Worm (Caenorhabditis elegans) whole organism, L4/young adult: ENCODE data around the gene C16C8.4.
"Not testable (repeated sequence)": the region's sequence is repeated elsewhere in the genome, so short reads cannot be mapped to it uniquely, and the experiment has no call there.

Experiments
- W03F9.2 ChIP-seq: fragments of 150-350 bp; optimal IDR thresholded peaks from 2 replicates; lab custom pipeline; 2014; ENCODE audit warnings: missing biosample characterization, missing genetic modification characterization
- dao-5 ChIP-seq: sonication (generic microtip); optimal IDR thresholded peaks from 2 replicates; lab custom pipeline; 2016; ENCODE audit warnings: missing genotype, missing genetic modification characterization, moderate library complexity, missing compliant biosample characterization
- him-1 ChIP-seq: sonication (generic microtip); optimal IDR thresholded peaks from 2 replicates; lab custom pipeline; 2016; ENCODE audit warnings: missing genotype, missing genetic modification reagents, missing genetic modification characterization, missing compliant biosample characterization

C16C8.4 gene

ce11 chrII:3460048-3460447 is 15.9 kb upstream of the C16C8.4 start, which contains the start of gene C16C8.7:
Gene C16C8.7, minus strand, starts transcription at chrII:3460148.
- TF ChIP-seq dao-5 (tag; lab: Kevin White, UChicago) (no peak), W03F9.2 (tag; lab: Kevin White, UChicago) (no peak)

ce11 chrII:3459199-3459598 is 15.0 kb upstream of the C16C8.4 start:
- TF ChIP-seq dao-5 (tag; lab: Kevin White, UChicago) (no peak), him-1 (tag; lab: Kevin White, UChicago) (no peak), W03F9.2 (tag; lab: Kevin White, UChicago) (no peak)

DNA sequence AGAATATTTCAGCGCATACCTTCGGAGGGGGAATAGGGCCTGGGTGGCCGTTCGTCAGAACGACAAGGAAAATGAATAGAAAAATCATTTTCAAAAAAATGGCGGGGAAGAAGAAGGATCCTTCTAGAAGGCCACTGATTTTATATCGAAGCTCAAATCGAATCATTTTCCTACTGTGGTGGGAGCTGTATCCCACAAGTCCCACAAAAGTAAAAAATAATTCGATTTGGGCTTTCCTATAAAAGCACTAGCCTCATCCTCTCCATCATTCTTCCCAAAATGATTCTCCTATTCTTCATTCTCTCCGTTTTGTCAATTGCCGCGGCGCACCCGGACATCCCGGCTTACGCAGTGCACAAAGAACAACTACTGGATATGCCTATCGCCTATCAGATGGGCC is 14.0 kb upstream of the C16C8.4 start, which contains the start of the genes C16C8.26 and C16C8.19:
Gene C16C8.26 (minus strand): TSS at position 101 of the 400 bp plus-strand sequence.
Gene C16C8.19 (plus strand): TSS at position 279 of the 400 bp plus-strand sequence.
- TF ChIP-seq him-1 (tag; lab: Kevin White, UChicago) (no peak), dao-5 (tag; lab: Kevin White, UChicago) (no peak), W03F9.2 (tag; lab: Kevin White, UChicago) (no peak)

- no peak for TF ChIP-seq him-1 (tag; lab: Kevin White, UChicago)
- TF ChIP-seq dao-5 (tag; lab: Kevin White, UChicago): no peak
- TF ChIP-seq W03F9.2 (tag; lab: Kevin White, UChicago): no peak
These were observed 9.3 kb upstream of the C16C8.4 start, which contains the start of gene C16C8.11 for ce11 chrII:3453521-3453920. Gene C16C8.11, plus strand, starts transcription at chrII:3453708.

ce11 chrII:3452421-3452820 is 8.2 kb upstream of the C16C8.4 start, which contains the start of gene C16C8.12:
Gene C16C8.12, plus strand, starts transcription at chrII:3452721.
- TF ChIP-seq him-1 (tag; lab: Kevin White, UChicago): no peak
- TF ChIP-seq dao-5 (tag; lab: Kevin White, UChicago): no peak
- no peak for TF ChIP-seq W03F9.2 (tag; lab: Kevin White, UChicago)

- TF ChIP-seq him-1, dao-5, W03F9.2 (tag; lab: Kevin White, UChicago): not testable (repeated sequence)
These were observed 5.3 kb upstream of the C16C8.4 start, which contains the start of gene C16C8.14 for ce11 chrII:3449514-3449913. Gene C16C8.14, plus strand, starts transcription at chrII:3449814.

ce11 chrII:3448776-3449280 is 4.6 kb upstream of the C16C8.4 start, which contains the start of gene C16C8.25:
Gene C16C8.25, plus strand, starts transcription at chrII:3449230.
- no peak for TF ChIP-seq W03F9.2 (tag; lab: Kevin White, UChicago)
- no peak for TF ChIP-seq dao-5 (tag; lab: Kevin White, UChicago)
- TF ChIP-seq him-1 (tag; lab: Kevin White, UChicago): no peak

DNA sequence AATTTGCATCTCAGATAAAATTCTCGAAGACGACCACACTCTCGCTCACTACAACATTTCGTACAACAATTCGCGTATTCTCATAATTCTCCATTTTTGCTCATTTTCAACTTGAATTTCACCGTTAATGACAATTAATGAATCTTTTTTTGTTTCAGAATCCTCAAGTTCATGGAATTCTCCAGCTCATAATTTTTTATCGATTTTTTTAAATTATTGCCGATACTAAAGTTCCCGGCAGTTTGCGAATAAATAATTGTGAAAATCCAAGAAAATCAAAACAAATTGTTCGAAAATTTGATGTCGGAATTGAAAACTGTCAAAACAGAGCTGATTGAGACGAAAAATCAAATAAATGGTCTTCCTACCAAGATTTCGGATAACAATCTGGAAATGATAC is 3.7 kb upstream of the C16C8.4 start, which contains the start of gene C16C8.21:
Gene C16C8.21 (plus strand): TSS at position 301 of the 400 bp plus-strand sequence.
- no peak for TF ChIP-seq W03F9.2 (tag; lab: Kevin White, UChicago)
- no peak for TF ChIP-seq dao-5 (tag; lab: Kevin White, UChicago)
- TF ChIP-seq him-1 (tag; lab: Kevin White, UChicago): no peak

DNA sequence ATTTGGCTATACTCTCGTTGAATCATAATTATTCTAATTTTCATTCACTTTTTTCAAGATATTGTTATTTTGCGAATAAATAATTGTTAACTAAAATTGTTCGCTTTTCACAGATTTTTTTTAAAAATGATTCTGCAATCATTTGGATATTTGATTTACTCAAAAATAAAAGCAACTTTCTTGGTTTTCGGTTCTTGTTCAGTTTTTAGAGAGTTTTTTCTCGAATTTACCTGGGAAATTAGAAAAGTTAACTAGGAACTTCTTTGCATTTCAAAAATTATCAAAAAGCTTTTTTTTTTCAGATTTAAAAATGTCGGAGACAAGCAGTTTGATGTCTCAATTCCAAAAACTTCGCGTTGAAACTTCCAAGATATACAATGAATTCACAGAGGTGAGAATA is 2.5 kb upstream of the C16C8.4 start, which contains the start of the genes C16C8.20 and gldi-6:
Gene C16C8.20 (plus strand): TSS at position 301 of the 400 bp plus-strand sequence.
Gene gldi-6 (plus strand): TSS at position 301 of the 400 bp plus-strand sequence.
- TF ChIP-seq dao-5 (tag; lab: Kevin White, UChicago) (no peak), him-1 (tag; lab: Kevin White, UChicago) (no peak), W03F9.2 (tag; lab: Kevin White, UChicago) (no peak)

ce11 chrII:3445285-3445806 is 1.2 kb upstream of the C16C8.4 start, which contains the start of the genes C16C8.5 and C16C8.16:
Gene C16C8.5, minus strand, starts transcription at chrII:3445385.
Gene C16C8.16, plus strand, starts transcription at chrII:3445756.
- TF ChIP-seq dao-5 (tag; lab: Kevin White, UChicago) (no peak), W03F9.2 (tag; lab: Kevin White, UChicago) (no peak), him-1 (tag; lab: Kevin White, UChicago) (no peak)

DNA sequence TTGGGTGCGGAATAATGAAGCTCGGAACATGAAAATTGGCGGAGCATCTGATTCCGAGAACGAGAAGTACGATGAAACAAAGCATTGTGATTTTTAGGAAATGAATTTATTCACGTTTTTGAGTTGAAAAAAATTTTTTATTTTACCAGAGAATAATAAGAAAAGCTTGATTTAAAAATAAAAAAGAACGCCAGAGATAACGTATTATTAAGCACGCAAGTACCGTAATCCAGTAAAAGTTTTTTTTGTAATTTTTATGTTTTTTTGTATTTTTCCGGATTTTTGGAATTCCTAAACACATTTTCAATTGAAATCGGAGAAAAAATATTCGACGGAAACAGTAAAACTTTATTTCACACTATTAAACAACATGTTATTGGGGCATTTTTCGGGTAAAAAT is 1.0 kb downstream of the C16C8.4 start, which contains the start of gene C16C8.22:
Gene C16C8.22 (minus strand): TSS at position 101 of the 400 bp plus-strand sequence.
- TF ChIP-seq W03F9.2 (tag; lab: Kevin White, UChicago) (no peak), him-1 (tag; lab: Kevin White, UChicago) (no peak), dao-5 (tag; lab: Kevin White, UChicago) (no peak)

DNA sequence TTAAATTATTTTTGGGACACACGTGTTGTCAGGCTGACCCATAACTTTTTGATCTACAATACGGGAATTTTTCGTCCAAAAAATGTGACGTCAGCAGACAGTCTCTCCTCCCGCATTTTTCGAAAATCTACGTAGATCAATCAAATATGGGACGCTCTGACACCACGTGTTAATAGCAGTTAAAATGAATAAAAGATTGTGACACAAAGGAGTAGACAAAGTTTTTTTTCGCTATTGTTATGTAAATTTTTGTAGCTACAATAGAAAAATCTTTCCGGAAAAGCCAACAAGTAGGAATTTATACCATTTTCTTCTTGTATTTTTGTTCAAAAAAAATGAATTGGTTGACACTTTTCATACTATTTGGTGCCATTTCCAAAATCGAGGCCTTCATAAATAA is 2.8 kb downstream of the C16C8.4 start, which contains the start of gene C16C8.27:
Gene C16C8.27 (plus strand): TSS at position 301 of the 400 bp plus-strand sequence.
- no peak for TF ChIP-seq dao-5 (tag; lab: Kevin White, UChicago)
- TF ChIP-seq him-1 (tag; lab: Kevin White, UChicago): no peak
- TF ChIP-seq W03F9.2 (tag; lab: Kevin White, UChicago): no peak

DNA sequence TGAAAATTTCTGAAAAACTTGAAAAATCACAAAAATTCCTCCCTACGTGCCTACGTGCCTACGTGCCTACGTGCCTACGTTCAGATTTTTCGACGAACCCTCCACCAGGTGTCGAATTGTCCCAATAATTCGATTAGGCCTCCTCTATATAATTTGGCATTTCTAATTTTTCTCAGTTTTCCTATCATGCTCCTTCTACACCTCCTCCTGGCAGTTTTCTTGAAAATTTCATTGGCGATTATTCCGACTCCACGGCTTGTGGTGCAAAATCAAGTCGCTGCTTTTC is 3.6 kb downstream of the C16C8.4 start, which contains the start of gene C16C8.17:
Gene C16C8.17 (plus strand): TSS at position 187 of the 286 bp plus-strand sequence.
- TF ChIP-seq W03F9.2 (tag; lab: Kevin White, UChicago) (no peak), dao-5 (tag; lab: Kevin White, UChicago) (no peak), him-1 (tag; lab: Kevin White, UChicago) (no peak)
